Fruit fly (Drosophila melanogaster) whole organism, prepupa: ENCODE measurements around the gene msl-3.

Experiments
- CG10631 ChIP-seq: fragments of 200-800 bp; sonication (Bioruptor generic); optimal IDR thresholded peaks from 2 replicates; lab custom pipeline; 2016; ENCODE audit warnings: missing biosample characterization, missing genetic modification characterization
- CG10669 ChIP-seq: fragments of 200-800 bp; sonication (Bioruptor generic); optimal IDR thresholded peaks from 3 replicates; lab custom pipeline; 2018; ENCODE audit warnings: missing biosample characterization, mild to moderate bottlenecking, missing genetic modification characterization, moderate library complexity
- CG11294 ChIP-seq: fragments of 200-800 bp; sonication (Bioruptor generic); IDR thresholded peaks from 2 replicates; pipeline ENCODE4 v1.3.6; 2022; ENCODE audit warnings: missing biosample characterization, missing genetic modification characterization
- CG1621 ChIP-seq: fragments of 200-800 bp; sonication (Bioruptor generic); optimal IDR thresholded peaks from 3 replicates; lab custom pipeline; 2018; ENCODE audit warnings: missing biosample characterization, mild to moderate bottlenecking, missing genetic modification characterization
- CG3032 ChIP-seq: fragments of 200-800 bp; optimal IDR thresholded peaks from 2 replicates; lab custom pipeline; 2019; ENCODE audit warnings: missing biosample characterization, mild to moderate bottlenecking, missing genetic modification characterization, moderate library complexity
- CG31627 ChIP-seq: fragments of 200-800 bp; sonication (Bioruptor generic); optimal IDR thresholded peaks from 3 replicates; lab custom pipeline; 2016; ENCODE audit warnings: missing biosample characterization, missing genetic modification characterization
- CG32006 ChIP-seq: fragments of 200-800 bp; sonication (Bioruptor generic); optimal IDR thresholded peaks from 3 replicates; lab custom pipeline; 2017; ENCODE audit warnings: missing biosample characterization, mild to moderate bottlenecking, missing genetic modification characterization
- CG34406 ChIP-seq: fragments of 200-800 bp; sonication (Bioruptor generic); optimal IDR thresholded peaks from 3 replicates; lab custom pipeline; 2016; ENCODE audit warnings: missing biosample characterization, missing genetic modification characterization
- CG3919 ChIP-seq: fragments of 200-800 bp; sonication (Bioruptor generic); optimal IDR thresholded peaks from 3 replicates; lab custom pipeline; 2016; ENCODE audit warnings: missing biosample characterization, missing genetic modification characterization
- CG4318 ChIP-seq: fragments of 200-800 bp; sonication (Bioruptor generic); optimal IDR thresholded peaks from 3 replicates; lab custom pipeline; 2017; ENCODE audit warnings: missing biosample characterization, mild to moderate bottlenecking, missing genetic modification characterization
- CG6163 ChIP-seq: fragments of 200-800 bp; sonication (Bioruptor generic); IDR thresholded peaks from 3 replicates; pipeline ENCODE4 v1.3.6; 2022; ENCODE audit warnings: missing biosample characterization, missing genetic modification characterization
- CG6276 ChIP-seq: fragments of 200-800 bp; sonication (Bioruptor generic); optimal IDR thresholded peaks from 2 replicates; lab custom pipeline; 2017; ENCODE audit warnings: missing biosample characterization, mild to moderate bottlenecking, missing genetic modification characterization
- CG6792 ChIP-seq: fragments of 200-800 bp; sonication (Bioruptor generic); optimal IDR thresholded peaks from 3 replicates; lab custom pipeline; 2016; ENCODE audit warnings: missing biosample characterization, missing genetic modification characterization
- CG6854 ChIP-seq: fragments of 200-800 bp; sonication (Bioruptor generic); optimal IDR thresholded peaks from 2 replicates; lab custom pipeline; 2017; ENCODE audit warnings: missing biosample characterization, mild to moderate bottlenecking, missing genetic modification characterization
- CG7368 ChIP-seq: fragments of 200-800 bp; sonication (Bioruptor generic); optimal IDR thresholded peaks from 3 replicates; lab custom pipeline; 2016; ENCODE audit warnings: missing biosample characterization, missing genetic modification characterization
- CG8119 ChIP-seq: fragments of 200-800 bp; sonication (Bioruptor generic); IDR thresholded peaks from 3 replicates; pipeline ENCODE4 v1.3.6; 2022; ENCODE audit warnings: missing biosample characterization, missing genetic modification characterization
- CG8319 ChIP-seq: fragments of 200-800 bp; sonication (Bioruptor generic); optimal IDR thresholded peaks from 3 replicates; lab custom pipeline; 2016; ENCODE audit warnings: missing biosample characterization, missing genetic modification characterization
- CG8632 ChIP-seq: fragments of 200-800 bp; sonication (Bioruptor generic); optimal IDR thresholded peaks from 3 replicates; lab custom pipeline; 2016; ENCODE audit warnings: missing biosample characterization, missing genetic modification characterization
- CG9139 ChIP-seq: fragments of 200-800 bp; sonication (Bioruptor generic); optimal IDR thresholded peaks from 3 replicates; lab custom pipeline; 2017; ENCODE audit warnings: missing biosample characterization, mild to moderate bottlenecking, missing genetic modification characterization
- Eip75B ChIP-seq: fragments of 200-800 bp; sonication (Bioruptor generic); optimal IDR thresholded peaks from 3 replicates; lab custom pipeline; 2016; ENCODE audit warnings: missing biosample characterization, missing genetic modification characterization
- Eip78C ChIP-seq: fragments of 200-800 bp; sonication (Bioruptor generic); peaks from one replicate; lab custom pipeline; 2016; ENCODE audit warnings: missing biosample characterization, missing genetic modification characterization
- Eip93F ChIP-seq: fragments of 200-800 bp; sonication (Bioruptor generic); optimal IDR thresholded peaks from 2 replicates; lab custom pipeline; 2016; ENCODE audit warnings: missing biosample characterization, mild to moderate bottlenecking, missing genetic modification characterization
- Ets21C ChIP-seq: fragments of 200-800 bp; sonication (Bioruptor generic); optimal IDR thresholded peaks from 3 replicates; lab custom pipeline; 2016; ENCODE audit warnings: missing biosample characterization, missing genetic modification characterization
- Ets96B ChIP-seq: fragments of 200-800 bp; optimal IDR thresholded peaks from 2 replicates; lab custom pipeline; 2019; ENCODE audit warnings: missing biosample characterization, mild to moderate bottlenecking, missing genetic modification characterization, moderate library complexity
- Gug ChIP-seq: fragments of 200-800 bp; sonication (Bioruptor generic); IDR thresholded peaks from 2 replicates; pipeline ENCODE4 v1.3.6; 2022; ENCODE audit warnings: missing biosample characterization, missing genetic modification characterization
- Hr38 ChIP-seq: sonication (Bioruptor generic); optimal IDR thresholded peaks from 2 replicates; lab custom pipeline; 2016; ENCODE audit warnings: missing biosample characterization, missing genetic modification characterization
- Hr39 ChIP-seq: fragments of 200-800 bp; sonication (Bioruptor generic); optimal IDR thresholded peaks from 2 replicates; lab custom pipeline; 2016; ENCODE audit warnings: missing biosample characterization, missing genetic modification characterization
- Hr4 ChIP-seq: fragments of 200-800 bp; sonication (Bioruptor generic); optimal IDR thresholded peaks from 3 replicates; lab custom pipeline; 2016; ENCODE audit warnings: missing biosample characterization, missing genetic modification characterization
- Lpt ChIP-seq: fragments of 200-800 bp; sonication (Bioruptor generic); optimal IDR thresholded peaks from 3 replicates; lab custom pipeline; 2016; ENCODE audit warnings: missing biosample characterization, missing genetic modification characterization
- OdsH ChIP-seq: fragments of 200-800 bp; sonication (Bioruptor generic); optimal IDR thresholded peaks from 3 replicates; lab custom pipeline; 2016; ENCODE audit warnings: missing biosample characterization, missing genetic modification characterization
- Smox ChIP-seq: fragments of 200-800 bp; sonication (Bioruptor generic); optimal IDR thresholded peaks from 3 replicates; lab custom pipeline; 2016; ENCODE audit warnings: missing biosample characterization, missing genetic modification characterization
- Sox102F ChIP-seq: fragments of 200-800 bp; sonication (Bioruptor generic); optimal IDR thresholded peaks from 2 replicates; lab custom pipeline; 2016; ENCODE audit warnings: missing biosample characterization, mild to moderate bottlenecking, missing genetic modification characterization
- Sox14 ChIP-seq: fragments of 200-800 bp; sonication (Bioruptor generic); optimal IDR thresholded peaks from 3 replicates; lab custom pipeline; 2016; ENCODE audit warnings: missing biosample characterization, missing genetic modification characterization
- acj6 ChIP-seq: fragments of 200-800 bp; sonication (Bioruptor generic); optimal IDR thresholded peaks from 3 replicates; lab custom pipeline; 2016; ENCODE audit warnings: missing biosample characterization, missing genetic modification characterization
- cyc ChIP-seq: fragments of 200-800 bp; sonication (Bioruptor generic); optimal IDR thresholded peaks from 3 replicates; lab custom pipeline; 2016; ENCODE audit warnings: missing biosample characterization, missing genetic modification characterization
- dac ChIP-seq: fragments of 200-800 bp; sonication (Bioruptor generic); optimal IDR thresholded peaks from 2 replicates; lab custom pipeline; 2017; ENCODE audit warnings: missing biosample characterization, mild to moderate bottlenecking, missing genetic modification characterization
- dsx ChIP-seq: fragments of 200-800 bp; optimal IDR thresholded peaks from 3 replicates; lab custom pipeline; 2019; ENCODE audit warnings: missing biosample characterization, mild to moderate bottlenecking, missing genetic modification characterization, moderate library complexity; ENCODE audit not compliant: poor library complexity, severe bottlenecking
- eg ChIP-seq: fragments of 200-800 bp; sonication (Bioruptor generic); IDR thresholded peaks from 3 replicates; pipeline ENCODE4 v1.3.6; 2022; ENCODE audit warnings: missing biosample characterization, missing genetic modification characterization
- fd59A ChIP-seq: fragments of 200-800 bp; sonication (Bioruptor generic); optimal IDR thresholded peaks from 2 replicates; lab custom pipeline; 2017; ENCODE audit warnings: missing biosample characterization, mild to moderate bottlenecking, missing genetic modification characterization, missing genetic modification reagents
- fd85E ChIP-seq: fragments of 200-800 bp; sonication (Bioruptor generic); optimal IDR thresholded peaks from 3 replicates; lab custom pipeline; 2016; ENCODE audit warnings: missing biosample characterization, missing genetic modification characterization
- fkh ChIP-seq: fragments of 200-800 bp; sonication (Bioruptor generic); optimal IDR thresholded peaks from 3 replicates; lab custom pipeline; 2017; ENCODE audit warnings: missing biosample characterization, mild to moderate bottlenecking, missing genetic modification characterization, moderate library complexity
- lz ChIP-seq: fragments of 200-800 bp; sonication (Bioruptor generic); optimal IDR thresholded peaks from 3 replicates; lab custom pipeline; 2016; ENCODE audit warnings: missing biosample characterization, missing genetic modification characterization
- salr ChIP-seq, 2 experiments: fragments of 200-800 bp; sonication (Bioruptor generic); optimal IDR thresholded peaks; 3 replicates each; lab custom pipeline; 2016 to 2018; ENCODE audit warnings: missing biosample characterization in 2 of 2, missing genetic modification characterization in 2 of 2, mild to moderate bottlenecking in 1 of 2
- spab ChIP-seq: fragments of 200-800 bp; sonication (Bioruptor generic); optimal IDR thresholded peaks from 2 replicates; lab custom pipeline; 2017; ENCODE audit warnings: missing biosample characterization, mild to moderate bottlenecking, missing genetic modification characterization, missing genetic modification reagents
- ss ChIP-seq, 2 experiments: fragments of 200-800 bp; sonication (Bioruptor generic); optimal IDR thresholded peaks; 2 replicates in 1 of 2; 3 replicates in 1 of 2; lab custom pipeline; 2017 to 2018; ENCODE audit warnings: mild to moderate bottlenecking in 2 of 2, missing biosample characterization in 2 of 2, missing genetic modification characterization in 2 of 2, moderate library complexity in 1 of 2
- svp ChIP-seq: fragments of 200-800 bp; sonication (Bioruptor generic); peaks from one replicate; lab custom pipeline; 2016; ENCODE audit warnings: missing biosample characterization, missing genetic modification characterization
- topi ChIP-seq: fragments of 200-800 bp; sonication (Bioruptor generic); optimal IDR thresholded peaks from 3 replicates; lab custom pipeline; 2016; ENCODE audit warnings: missing biosample characterization, missing genetic modification characterization
- vri ChIP-seq: fragments of 200-800 bp; sonication (Bioruptor generic); optimal IDR thresholded peaks from 3 replicates; lab custom pipeline; 2016; ENCODE audit warnings: missing biosample characterization, mild to moderate bottlenecking, missing genetic modification characterization

The msl-3 gene

DNA sequence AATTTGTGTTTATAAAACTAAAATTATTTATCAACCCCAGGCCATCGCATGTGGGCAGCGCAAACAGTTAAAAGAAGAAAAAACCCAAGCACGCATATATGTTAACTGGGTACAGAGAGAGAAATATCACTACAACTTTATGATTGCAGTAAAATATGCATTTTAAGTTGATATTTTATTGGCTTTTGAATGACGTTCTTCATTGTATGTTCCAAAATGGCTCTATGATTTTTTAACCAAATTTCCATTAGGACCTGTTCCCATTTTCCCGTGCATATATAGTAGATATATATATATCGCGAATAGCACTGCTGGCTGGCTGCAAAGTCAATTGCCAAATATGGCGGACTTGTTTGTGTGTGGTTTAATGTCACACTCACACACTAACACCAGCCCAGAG is 28.8 kb downstream of the msl-3 start (continued):
- TF ChIP-seq Ets96B (tag; lab: Kevin White, UChicago) (no peak), Hr4 (peak; percentile 61), Hr38 (GFP tag; lab: Kevin White, UChicago) (no peak), CG6854 (GFP tag; lab: Kevin White, UChicago) (no peak), Gug (GFP tag; lab: Robert Waterston, UW) (peak; percentile 37; the same call in 1 of the 2 replicates), Ets21C (GFP tag; lab: Kevin White, UChicago) (no peak), ss (GFP tag; optimal IDR thresholded peaks at IDR 0.05; lab: Kevin White, UChicago) (no peak), CG8119 (GFP tag; lab: Robert Waterston, UW) (peak; percentile 46; the same call in 2 of the 3 replicates), Lpt (GFP tag; lab: Kevin White, UChicago) (peak; percentile 40), acj6 (GFP tag; lab: Kevin White, UChicago) (peak; percentile 10), CG34406 (GFP tag; lab: Kevin White, UChicago) (no peak), CG7368 (GFP tag; lab: Kevin White, UChicago) (no peak), spab (no peak), Hr39 (GFP tag; lab: Kevin White, UChicago) (peak; percentile 25), CG9139 (GFP tag; lab: Kevin White, UChicago) (no peak), vri (GFP tag; lab: Kevin White, UChicago) (no peak), CG8632 (GFP tag; lab: Kevin White, UChicago) (no peak), eg (GFP tag; lab: Robert Waterston, UW) (peak; percentile 77), CG4318 (peak; percentile 2), Eip75B (GFP tag; lab: Kevin White, UChicago) (no peak), svp (GFP tag; lab: Kevin White, UChicago) (no peak), CG6792 (no peak), lz (GFP tag; lab: Kevin White, UChicago) (no peak), fd59A (no peak), CG10631 (no peak), CG32006 (GFP tag; lab: Kevin White, UChicago) (peak; percentile 48), CG6276 (peak; percentile 33), CG8319 (GFP tag; lab: Kevin White, UChicago) (no peak), CG3032 (no peak), cyc (no peak), Eip78C (GFP tag; lab: Kevin White, UChicago) (peak; percentile 63), fkh (no peak), Sox14 (GFP tag; lab: Kevin White, UChicago) (no peak), CG6163 (peak; percentile 56; the same call in 2 of the 3 replicates), Smox (GFP tag; lab: Kevin White, UChicago) (no peak), fd85E (GFP tag; lab: Kevin White, UChicago) (no peak), CG11294 (peak; percentile 27; the same call in 1 of the 2 replicates), CG3919 (GFP tag; lab: Kevin White, UChicago) (peak; percentile 27), CG10669 (GFP tag; lab: Kevin White, UChicago) (no peak)

DNA sequence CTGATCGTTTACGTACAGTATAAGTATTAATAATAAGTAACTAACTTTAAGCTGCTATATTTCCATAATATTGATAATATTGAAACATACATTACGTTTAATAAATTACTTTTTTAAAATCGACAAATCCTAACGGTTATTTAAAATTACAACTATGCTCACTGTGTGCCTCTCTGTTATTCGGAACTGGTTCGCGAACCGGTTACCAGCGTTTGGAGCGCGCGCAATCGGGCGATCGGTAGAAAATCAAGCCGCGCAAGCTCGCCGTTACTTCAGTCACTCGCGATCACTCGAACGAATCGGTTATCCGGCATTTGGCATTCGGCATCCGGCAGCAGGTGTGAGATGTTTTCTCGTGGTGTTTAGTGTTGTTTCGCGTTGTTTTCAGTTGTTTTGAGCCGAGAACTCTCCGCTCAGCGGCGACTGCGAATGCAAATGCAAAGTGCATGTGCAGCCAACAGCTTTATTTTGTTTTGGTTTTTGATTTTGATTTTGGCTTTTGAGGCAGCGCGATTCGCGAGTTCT is 30.7 kb downstream of the msl-3 start, which contains the start of gene form3:
form3 (plus strand) TSS at position 271 of the 525 bp plus-strand sequence.
- TF ChIP-seq spab (no peak), CG34406 (GFP tag; lab: Kevin White, UChicago) (no peak), vri (GFP tag; lab: Kevin White, UChicago) (no peak), cyc (no peak), CG6163 (peak; percentile 39; the same call in 1 of the 3 replicates), CG6854 (GFP tag; lab: Kevin White, UChicago) (peak; percentile 38), Smox (GFP tag; lab: Kevin White, UChicago) (no peak), CG31627 (GFP tag; lab: Kevin White, UChicago) (no peak), dac (no peak), Eip75B (GFP tag; lab: Kevin White, UChicago) (no peak), CG32006 (GFP tag; lab: Kevin White, UChicago) (no peak), Sox102F (no peak), CG1621 (tag; lab: Kevin White, UChicago) (peak; percentile 86), Hr38 (GFP tag; lab: Kevin White, UChicago) (no peak), CG3032 (no peak), fd59A (no peak), Hr4 (no peak), dsx (GFP tag; lab: Kevin White, UChicago) (peak; percentile 6), acj6 (GFP tag; lab: Kevin White, UChicago) (no peak), Hr39 (GFP tag; lab: Kevin White, UChicago) (no peak), lz (GFP tag; lab: Kevin White, UChicago) (no peak), Lpt (GFP tag; lab: Kevin White, UChicago) (no peak), topi (GFP tag; lab: Kevin White, UChicago) (no peak), salr (GFP tag; optimal IDR thresholded peaks at IDR 0.05; lab: Kevin White, UChicago) (no peak), CG6276 (no peak), fd85E (GFP tag; lab: Kevin White, UChicago) (no peak), OdsH (GFP tag; lab: Kevin White, UChicago) (no peak), Eip78C (GFP tag; lab: Kevin White, UChicago) (peak; percentile 29), Ets96B (tag; lab: Kevin White, UChicago) (no peak), Eip93F (GFP tag; lab: Kevin White, UChicago) (no peak)
